Fruit fly (Drosophila melanogaster): ENCODE data around the gene CG4332.

- TF ChIP-seq CG13204 (GFP tag; optimal IDR thresholded peaks at IDR 0.05) (peak; percentile 66), rn (GFP tag; IDR thresholded peaks at IDR 0.05) (no peak), CG14655 (GFP tag; optimal IDR thresholded peaks at IDR 0.05) (peak; percentile 50), EcR (GFP tag; optimal IDR thresholded peaks at IDR 0.05) (peak; percentile 19), fd96Ca (GFP tag; IDR thresholded peaks at IDR 0.05) (no peak), CG32121 (GFP tag; IDR thresholded peaks at IDR 0.05) (no peak), CG17806 (tag; optimal IDR thresholded peaks at IDR 0.05) (peak; percentile 11), CG8301 (tag; optimal IDR thresholded peaks at IDR 0.05) (peak; percentile 10), CG34367 (tag; optimal IDR thresholded peaks at IDR 0.05) (peak; percentile 51), CG15710 (tag; optimal IDR thresholded peaks at IDR 0.05) (peak; percentile 32), Pif1A (GFP tag; optimal IDR thresholded peaks at IDR 0.05) (peak; percentile 46), CG12605 (GFP tag; IDR thresholded peaks at IDR 0.05) (peak; percentile 59; the same call in 1 of the 2 replicates)
Observed at dm6 chrX:13116438-13117243, 38.2 kb upstream of the CG4332 start.
